Worm (Caenorhabditis elegans) whole organism, L4/young adult: ENCODE data around the gene F31F7.1.
A peak's percentile ranks its signal among the peaks of the same experiment; 100 is the strongest.

Experiments
- dao-5 ChIP-seq: sonication (generic microtip); optimal IDR thresholded peaks from 2 replicates; lab custom pipeline; 2016; ENCODE audit warnings: missing genotype, missing genetic modification characterization, moderate library complexity, missing compliant biosample characterization
- him-1 ChIP-seq: sonication (generic microtip); optimal IDR thresholded peaks from 2 replicates; lab custom pipeline; 2016; ENCODE audit warnings: missing genotype, missing genetic modification reagents, missing genetic modification characterization, missing compliant biosample characterization

DNA sequence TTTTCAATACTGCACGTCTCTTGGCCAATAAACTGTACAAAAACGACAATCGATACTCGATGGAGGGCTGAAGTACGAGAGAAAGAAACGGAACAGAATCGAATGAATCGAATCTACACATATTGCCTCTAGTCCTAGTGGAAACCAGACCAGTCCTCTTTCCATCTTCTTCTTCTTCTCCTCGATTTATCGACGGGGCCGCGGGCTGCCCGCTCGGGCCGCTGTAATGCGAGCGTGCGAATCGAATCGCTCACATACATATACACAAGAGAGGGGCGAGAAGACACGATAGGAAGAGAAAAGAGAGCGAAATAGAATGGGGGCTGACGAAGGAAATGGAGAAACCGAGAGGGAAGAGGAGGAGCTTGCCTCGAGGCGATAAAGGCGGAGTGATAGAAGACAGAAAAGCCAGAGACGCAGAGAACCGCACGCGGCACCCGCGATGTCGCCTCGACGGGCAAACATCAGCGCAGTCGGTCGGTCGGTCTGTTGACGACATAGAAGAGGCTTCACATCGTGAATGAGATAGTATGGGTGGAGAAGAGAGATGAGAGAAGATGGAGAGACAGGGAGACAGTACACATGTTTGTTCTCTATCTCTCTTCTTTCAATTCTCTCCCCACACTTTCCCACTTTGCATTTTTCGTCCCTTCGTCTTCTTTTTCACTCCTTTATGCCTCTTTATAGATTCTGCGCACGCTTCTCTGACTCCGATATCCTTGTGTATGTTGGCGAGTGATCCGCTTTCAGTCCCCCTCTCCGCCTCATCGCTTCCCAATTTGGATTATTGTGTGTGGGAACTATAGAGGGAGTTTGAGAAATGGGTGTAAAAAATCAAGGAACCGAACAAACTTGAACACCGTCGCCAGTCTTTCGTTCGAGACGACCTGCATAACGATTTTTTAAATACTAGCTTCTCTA, 48.7 kb upstream of the F31F7.1 start:
- TF ChIP-seq him-1 (tag; lab: Kevin White, UChicago) (peak; percentile 90), dao-5 (tag; lab: Kevin White, UChicago) (peak; percentile 5)
